Worm (Caenorhabditis elegans): ENCODE measurements around the gene Y59H11AR.10.

- TF ChIP-seq hmg-4 (GFP tag; optimal IDR thresholded peaks at IDR 0.05) (no peak), flt-1 (GFP tag; IDR thresholded peaks at IDR 0.05) (no peak), ama-1 (optimal IDR thresholded peaks at IDR 0.05) (no peak), F13C5.2 (tag; optimal IDR thresholded peaks at IDR 0.05) (no peak), tbx-37 (GFP tag; conservative IDR thresholded peaks at IDR 0.05) (no peak), pes-1 (GFP tag; IDR thresholded peaks at IDR 0.05) (no peak), sea-1 (GFP tag; conservative IDR thresholded peaks at IDR 0.05) (no peak), tra-4 (tag; optimal IDR thresholded peaks at IDR 0.05) (no peak), B0310.2 (tag; optimal IDR thresholded peaks at IDR 0.05) (no peak), ceh-13 (GFP tag; optimal IDR thresholded peaks at IDR 0.05) (no peak), ceh-36 (tag; optimal IDR thresholded peaks at IDR 0.05) (no peak), hmbx-1 (tag; optimal IDR thresholded peaks at IDR 0.05) (no peak), scrt-1 (GFP tag; IDR thresholded peaks at IDR 0.05) (no peak)
Observed at ce11 chrIV:8618698-8619097, 15.7 kb downstream of the Y59H11AR.10 start, which contains the start of gene F42A9.8.

Measured in whole organism, early embryonic.